Fruit fly (Drosophila melanogaster) whole organism, embryonic: ENCODE results near the gene Sbds.

ENCODE experiments used
- Atf3 ChIP-seq: fragments of 200-800 bp; sonication (Bioruptor generic); optimal IDR thresholded peaks from 3 replicates; lab custom pipeline; 2016; ENCODE audit warnings: missing biosample characterization, missing genetic modification characterization
- CG10209 ChIP-seq: fragments of 200-800 bp; sonication (Bioruptor generic); optimal IDR thresholded peaks from 3 replicates; lab custom pipeline; 2017; ENCODE audit warnings: missing biosample characterization, mild to moderate bottlenecking, missing genetic modification characterization, missing genetic modification reagents
- CG11093 ChIP-seq: fragments of 200-800 bp; sonication (Bioruptor generic); IDR thresholded peaks from 3 replicates; pipeline ENCODE4 v1.3.6; 2022; ENCODE audit warnings: missing biosample characterization, missing genetic modification characterization
- CG11695 ChIP-seq: fragments of 200-800 bp; sonication (Bioruptor generic); IDR thresholded peaks from 3 replicates; pipeline ENCODE4 v1.3.6; 2022; ENCODE audit warnings: missing biosample characterization, missing genetic modification characterization
- CG12659 ChIP-seq: fragments of 200-800 bp; sonication (Bioruptor generic); optimal IDR thresholded peaks from 3 replicates; lab custom pipeline; 2017; ENCODE audit warnings: mild to moderate bottlenecking, missing biosample characterization, missing genetic modification reagents, missing genetic modification characterization
- CG14441 ChIP-seq: fragments of 200-800 bp; sonication (Bioruptor generic); IDR thresholded peaks from 2 replicates; pipeline ENCODE4 v1.3.6; 2022; ENCODE audit warnings: missing biosample characterization, missing genetic modification characterization
- CG14965 ChIP-seq: fragments of 200-800 bp; sonication (Bioruptor generic); optimal IDR thresholded peaks from 2 replicates; lab custom pipeline; 2016; ENCODE audit warnings: missing biosample characterization, missing genetic modification characterization, borderline replicate concordance
- CG1529 ChIP-seq: fragments of 200-800 bp; sonication (Bioruptor generic); optimal IDR thresholded peaks from 3 replicates; lab custom pipeline; 2018; ENCODE audit warnings: missing biosample characterization, missing genetic modification characterization
- CG18764 ChIP-seq: fragments of 200-800 bp; sonication (Bioruptor generic); optimal IDR thresholded peaks from 3 replicates; lab custom pipeline; 2016; ENCODE audit warnings: missing biosample characterization, missing genetic modification characterization
- CG2129 ChIP-seq: fragments of 200-800 bp; sonication (Bioruptor generic); IDR thresholded peaks from 2 replicates; pipeline ENCODE4 v1.3.6; 2022; ENCODE audit warnings: missing biosample characterization, missing genetic modification characterization; ENCODE audit not compliant: partially characterized antibody
- CG2202 ChIP-seq: fragments of 200-800 bp; sonication (Bioruptor generic); optimal IDR thresholded peaks from 2 replicates; lab custom pipeline; 2018; ENCODE audit warnings: missing biosample characterization, mild to moderate bottlenecking, missing genetic modification characterization
- CG31224 ChIP-seq: fragments of 200-800 bp; sonication (Bioruptor generic); IDR thresholded peaks from 2 replicates; pipeline ENCODE4 v1.3.6; 2022; ENCODE audit warnings: missing biosample characterization, missing genetic modification characterization
- CG32772 ChIP-seq: fragments of 200-800 bp; sonication (Bioruptor generic); IDR thresholded peaks from 2 replicates; pipeline ENCODE4 v1.3.6; 2022; ENCODE audit warnings: missing biosample characterization, missing genetic modification characterization
- CG33213 ChIP-seq: fragments of 200-800 bp; sonication (Bioruptor generic); optimal IDR thresholded peaks from 3 replicates; lab custom pipeline; 2016; ENCODE audit warnings: missing biosample characterization, missing genetic modification characterization
- CG3726 ChIP-seq: fragments of 200-800 bp; sonication (Bioruptor generic); IDR thresholded peaks from 3 replicates; pipeline ENCODE4, ENCODE4 v1.3.6; 2022; ENCODE audit warnings: missing biosample characterization, missing genetic modification characterization
- CG3838 ChIP-seq: fragments of 200-800 bp; sonication (Bioruptor generic); optimal IDR thresholded peaks from 3 replicates; lab custom pipeline; 2016; ENCODE audit warnings: missing biosample characterization, missing genetic modification characterization
- CG6272 ChIP-seq: fragments of 200-800 bp; sonication (Bioruptor generic); IDR thresholded peaks from 2 replicates; pipeline ENCODE4 v1.3.6; 2022; ENCODE audit warnings: missing biosample characterization, missing genetic modification characterization
- CG7271 ChIP-seq: fragments of 200-800 bp; sonication (Bioruptor generic); optimal IDR thresholded peaks from 2 replicates; lab custom pipeline; 2018; ENCODE audit warnings: missing biosample characterization, mild to moderate bottlenecking, missing genetic modification characterization, moderate library complexity
- CG7357 ChIP-seq: fragments of 200-800 bp; sonication (Bioruptor generic); IDR thresholded peaks from 3 replicates; pipeline ENCODE4 v1.3.6; 2022; ENCODE audit warnings: missing biosample characterization, missing genetic modification characterization
- CG9932 ChIP-seq: fragments of 200-800 bp; sonication (Bioruptor generic); IDR thresholded peaks from 2 replicates; pipeline ENCODE4 v1.3.6; 2022; ENCODE audit warnings: missing biosample characterization, missing genetic modification characterization
- Camta ChIP-seq: fragments of 200-800 bp; sonication (Bioruptor generic); optimal IDR thresholded peaks from 2 replicates; lab custom pipeline; 2016; ENCODE audit warnings: missing biosample characterization, missing genetic modification characterization
- CkIIα-i1 ChIP-seq: fragments of 200-800 bp; sonication (Bioruptor generic); IDR thresholded peaks from 2 replicates; pipeline ENCODE4 v1.3.6; 2022; ENCODE audit warnings: missing biosample characterization, missing genetic modification characterization
- D19A ChIP-seq: fragments of 200-800 bp; optimal IDR thresholded peaks from 3 replicates; lab custom pipeline; 2019; ENCODE audit warnings: missing biosample characterization, mild to moderate bottlenecking, missing genetic modification characterization, moderate library complexity
- H2.0 ChIP-seq: fragments of 200-800 bp; sonication (Bioruptor generic); IDR thresholded peaks from 2 replicates; pipeline ENCODE4 v1.3.6; 2022; ENCODE audit warnings: missing biosample characterization, missing genetic modification characterization
- NFAT ChIP-seq: fragments of 200-800 bp; sonication (Bioruptor generic); IDR thresholded peaks from 2 replicates; pipeline ENCODE4 v1.3.6; 2022; ENCODE audit warnings: missing biosample characterization, missing genetic modification characterization
- Sox102F ChIP-seq: fragments of 200-800 bp; sonication (Bioruptor generic); optimal IDR thresholded peaks from 2 replicates; lab custom pipeline; 2018; ENCODE audit warnings: missing biosample characterization, mild to moderate bottlenecking, missing genetic modification characterization, moderate library complexity
- Trl ChIP-seq, 3 experiments: fragments of >200 bp in 2 of 3; fragments of 200-800 bp in 1 of 3; sonication (Bioruptor generic) in 1 of 3; optimal IDR thresholded peaks; 2 replicates in 1 of 3; 3 replicates in 2 of 3; lab custom pipeline; 2016 to 2017; ENCODE audit warnings: missing biosample characterization in 1 of 3, missing genetic modification characterization in 1 of 3
- Vsx1 ChIP-seq: fragments of 200-800 bp; sonication (Bioruptor generic); optimal IDR thresholded peaks from 2 replicates; lab custom pipeline; 2017; ENCODE audit warnings: missing biosample characterization, mild to moderate bottlenecking, missing genetic modification characterization, missing genetic modification reagents
- ap ChIP-seq: fragments of 200-800 bp; sonication (Bioruptor generic); IDR thresholded peaks from 2 replicates; pipeline ENCODE4 v1.3.6; 2022; ENCODE audit warnings: missing biosample characterization, missing genetic modification characterization
- ase ChIP-seq: fragments of 200-800 bp; sonication (Bioruptor generic); IDR thresholded peaks from 3 replicates; pipeline ENCODE4 v1.3.6; 2022; ENCODE audit warnings: missing biosample characterization, missing genetic modification characterization
- ato ChIP-seq: fragments of 200-800 bp; sonication (Bioruptor generic); IDR thresholded peaks from 2 replicates; pipeline ENCODE4 v1.3.6; 2022; ENCODE audit warnings: missing biosample characterization, missing genetic modification characterization; ENCODE audit not compliant: partially characterized antibody
- caup ChIP-seq: fragments of 200-800 bp; sonication (Bioruptor generic); optimal IDR thresholded peaks from 3 replicates; lab custom pipeline; 2017; ENCODE audit warnings: missing biosample characterization, mild to moderate bottlenecking, missing genetic modification characterization, moderate library complexity; ENCODE audit not compliant: severe bottlenecking
- eve ChIP-seq, 2 experiments: fragments of >200 bp; optimal IDR thresholded peaks; 2 replicates each; lab custom pipeline; 2017; ENCODE audit warnings: missing biosample characterization in 2 of 2, missing genetic modification characterization in 2 of 2
- exex ChIP-seq: fragments of 200-800 bp; sonication (Bioruptor generic); optimal IDR thresholded peaks from 4 replicates; lab custom pipeline; 2018; ENCODE audit warnings: missing biosample characterization, mild to moderate bottlenecking, missing genetic modification characterization, moderate library complexity
- grau ChIP-seq: fragments of 200-800 bp; optimal IDR thresholded peaks from 3 replicates; lab custom pipeline; 2019; ENCODE audit warnings: missing biosample characterization, mild to moderate bottlenecking, missing genetic modification characterization, moderate library complexity
- gro ChIP-seq: fragments of 200-800 bp; sonication (Bioruptor generic); optimal IDR thresholded peaks from 2 replicates; lab custom pipeline; 2016; ENCODE audit warnings: missing biosample characterization, missing genetic modification characterization
- gsb ChIP-seq: fragments of 200-800 bp; sonication (Bioruptor generic); IDR thresholded peaks from 2 replicates; pipeline ENCODE4 v1.3.6; 2022; ENCODE audit warnings: missing biosample characterization, missing genetic modification characterization
- jumu ChIP-seq: fragments of 200-800 bp; sonication (Bioruptor generic); optimal IDR thresholded peaks from 3 replicates; lab custom pipeline; 2016; ENCODE audit warnings: missing biosample characterization, missing genetic modification characterization
- lola ChIP-seq, 3 experiments: fragments of >200 bp in 2 of 3; fragments of 200-800 bp in 1 of 3; sonication (Bioruptor generic) in 1 of 3; optimal IDR thresholded peaks; 2 replicates each; lab custom pipeline; 2017 to 2019; ENCODE audit warnings: missing biosample characterization in 3 of 3, missing genetic modification characterization in 3 of 3, mild to moderate bottlenecking in 1 of 3, moderate library complexity in 1 of 3
- mld ChIP-seq: fragments of 200-800 bp; sonication (Bioruptor generic); IDR thresholded peaks from 3 replicates; pipeline ENCODE4 v1.3.6; 2022; ENCODE audit warnings: missing biosample characterization, missing genetic modification characterization; ENCODE audit not compliant: partially characterized antibody
- nerfin-1 ChIP-seq: fragments of 200-800 bp; sonication (Bioruptor generic); optimal IDR thresholded peaks from 3 replicates; lab custom pipeline; 2019; ENCODE audit warnings: missing biosample characterization, mild to moderate bottlenecking, missing genetic modification characterization, moderate library complexity
- pros ChIP-seq: fragments of 200-800 bp; sonication (Bioruptor generic); optimal IDR thresholded peaks from 3 replicates; lab custom pipeline; 2019; ENCODE audit warnings: missing biosample characterization, mild to moderate bottlenecking, missing genetic modification characterization, moderate library complexity
- shn ChIP-seq: fragments of 200-800 bp; sonication (Bioruptor generic); optimal IDR thresholded peaks from 3 replicates; lab custom pipeline; 2016; ENCODE audit warnings: missing biosample characterization, missing genetic modification characterization
- sisA ChIP-seq: fragments of 200-800 bp; sonication (Bioruptor generic); IDR thresholded peaks from 2 replicates; pipeline ENCODE4 v1.3.6; 2022; ENCODE audit warnings: missing biosample characterization, missing genetic modification characterization
- slbo ChIP-seq: fragments of 200-800 bp; sonication (Bioruptor generic); IDR thresholded peaks from 2 replicates; pipeline ENCODE4 v1.3.6; 2022; ENCODE audit warnings: missing biosample characterization, missing genetic modification characterization
- stc ChIP-seq: fragments of 200-800 bp; sonication (Bioruptor generic); IDR thresholded peaks from 2 replicates; pipeline ENCODE4 v1.3.6; 2022; ENCODE audit warnings: missing biosample characterization, missing genetic modification characterization
- trh ChIP-seq: fragments of 200-800 bp; sonication (Bioruptor generic); optimal IDR thresholded peaks from 2 replicates; lab custom pipeline; 2016; ENCODE audit warnings: missing biosample characterization, missing genetic modification characterization
- tup ChIP-seq: fragments of 200-800 bp; sonication (Bioruptor generic); optimal IDR thresholded peaks from 2 replicates; lab custom pipeline; 2016; ENCODE audit warnings: missing biosample characterization, mild to moderate bottlenecking, missing genetic modification characterization, moderate library complexity
- usp ChIP-seq: fragments of >200 bp; optimal IDR thresholded peaks from 2 replicates; lab custom pipeline; 2017; ENCODE audit warnings: missing biosample characterization, missing genetic modification characterization

Sbds gene

dm6 chr3L:6742974-6743345 is 9.8 kb upstream of the Sbds start, which contains the start of gene dikar (continued):
- TF ChIP-seq eve (GFP tag; optimal IDR thresholded peaks at IDR 0.05; lab: Kevin White, UChicago) (no peak), exex (tag; lab: Kevin White, UChicago) (no peak), pros (no peak), slbo (GFP tag; lab: Robert Waterston, UW) (peak; percentile 86), CG6272 (GFP tag; lab: Robert Waterston, UW) (peak; percentile 87), D19A (no peak), CG11093 (GFP tag; lab: Robert Waterston, UW) (no peak), usp (GFP tag; lab: Kevin White, UChicago) (no peak), CG12659 (GFP tag; lab: Kevin White, UChicago) (peak; percentile 40), gsb (GFP tag; lab: Robert Waterston, UW) (peak; percentile 5; the same call in 1 of the 2 replicates), caup (GFP tag; lab: Kevin White, UChicago) (no peak), CG14441 (GFP tag; lab: Robert Waterston, UW) (peak; percentile 70), H2.0 (GFP tag; lab: Robert Waterston, UW) (peak; percentile 56; the same call in 1 of the 2 replicates), CG2129 (GFP tag; lab: Robert Waterston, UW) (peak; percentile 62), ase (GFP tag; lab: Robert Waterston, UW) (peak; percentile 43; the same call in 1 of the 3 replicates), NFAT (peak; percentile 92), mld (peak; percentile 56; the same call in 1 of the 3 replicates), CG3726 (GFP tag; lab: Robert Waterston, UW) (no peak), lola (GFP tag; optimal IDR thresholded peaks at IDR 0.05; lab: Kevin White, UChicago) (peak in 1 of 3 experiments; percentile 61), CG33213 (GFP tag; lab: Kevin White, UChicago) (peak; percentile 35), CG3838 (GFP tag; lab: Kevin White, UChicago) (no peak), CG14965 (GFP tag; lab: Kevin White, UChicago) (no peak), Trl (optimal IDR thresholded peaks at IDR 0.05; lab: Kevin White, UChicago) (no peak), Trl (GFP tag; optimal IDR thresholded peaks at IDR 0.05; lab: Kevin White, UChicago) (no peak)

dm6 chr3L:6743346-6744165 is 9.2 kb upstream of the Sbds start:
- no peak for TF ChIP-seq Camta
- TF ChIP-seq CG10209 (GFP tag; lab: Kevin White, UChicago) = peak; percentile 35
- TF ChIP-seq CG9932 (GFP tag; lab: Robert Waterston, UW) = peak; percentile 38; the same call in 1 of the 2 replicates
- no peak for TF ChIP-seq CG7271
- no peak for TF ChIP-seq stc (GFP tag; lab: Robert Waterston, UW)
- TF ChIP-seq sisA (GFP tag; lab: Robert Waterston, UW) = no peak
- no peak for TF ChIP-seq Atf3 (GFP tag; lab: Kevin White, UChicago)
- no peak for TF ChIP-seq tup
- 0 out of 3 replicates have a peak, but pooled peaks have one; percentile 5 for TF ChIP-seq CG11695
- TF ChIP-seq CG7357 = no peak
- peak; percentile 26 for TF ChIP-seq gro (GFP tag; lab: Kevin White, UChicago)
- peak; percentile 39; the same call in 1 of the 2 replicates for TF ChIP-seq ato (GFP tag; lab: Robert Waterston, UW)
- no peak for TF ChIP-seq jumu (GFP tag; lab: Kevin White, UChicago)
- TF ChIP-seq CG32772 (GFP tag; lab: Robert Waterston, UW) = no peak
- TF ChIP-seq shn = no peak
- TF ChIP-seq CG31224 (GFP tag; lab: Robert Waterston, UW) = no peak
- no peak for TF ChIP-seq ap (GFP tag; lab: Robert Waterston, UW)
- no peak for TF ChIP-seq CG2202 (tag; lab: Kevin White, UChicago)
- TF ChIP-seq CG1529 (GFP tag; lab: Kevin White, UChicago) = no peak
- no peak for TF ChIP-seq CG18764 (GFP tag; lab: Kevin White, UChicago)
- TF ChIP-seq CkIIα-i1 (GFP tag; lab: Robert Waterston, UW) = no peak
- no peak for TF ChIP-seq Sox102F (GFP tag; lab: Kevin White, UChicago)
- peak; percentile 51 for TF ChIP-seq nerfin-1 (tag; lab: Kevin White, UChicago)
- no peak for TF ChIP-seq Vsx1 (GFP tag; lab: Kevin White, UChicago)
- TF ChIP-seq grau (tag; lab: Kevin White, UChicago) = peak; percentile 32
- TF ChIP-seq trh = no peak
